Fruit fly (Drosophila melanogaster) whole organism, adult: Measurements from ENCODE around the gene COX7AL.

Experiments used
- CG11617 ChIP-seq: fragments of 200-800 bp; sonication (Bioruptor generic); optimal IDR thresholded peaks from 2 replicates; lab custom pipeline; 2017; ENCODE audit warnings: mild to moderate bottlenecking, missing biosample characterization, missing genetic modification reagents, missing genetic modification characterization
- CG33017 ChIP-seq: fragments of 200-800 bp; sonication (Bioruptor generic); optimal IDR thresholded peaks from 2 replicates; lab custom pipeline; 2018; ENCODE audit warnings: missing biosample characterization, mild to moderate bottlenecking, missing genetic modification characterization, moderate library complexity
- CG7045 ChIP-seq: fragments of 200-800 bp; sonication (Bioruptor generic); optimal IDR thresholded peaks from 2 replicates; lab custom pipeline; 2017; ENCODE audit warnings: missing biosample characterization, mild to moderate bottlenecking, missing genetic modification characterization
- CG7101 ChIP-seq: fragments of 200-800 bp; sonication (Bioruptor generic); optimal IDR thresholded peaks from 2 replicates; lab custom pipeline; 2018; ENCODE audit warnings: missing biosample characterization, mild to moderate bottlenecking, missing genetic modification characterization, moderate library complexity
- Clk ChIP-seq: fragments of 200-800 bp; sonication (Bioruptor generic); optimal IDR thresholded peaks from 2 replicates; lab custom pipeline; 2017; ENCODE audit warnings: missing biosample characterization, missing genetic modification characterization
- Crg-1 ChIP-seq: fragments of 200-800 bp; sonication (Bioruptor generic); optimal IDR thresholded peaks from 2 replicates; lab custom pipeline; 2016; ENCODE audit warnings: missing biosample characterization, missing genetic modification characterization
- cic ChIP-seq: fragments of 200-800 bp; sonication (Bioruptor generic); optimal IDR thresholded peaks from 2 replicates; lab custom pipeline; 2017; ENCODE audit warnings: missing biosample characterization, mild to moderate bottlenecking, missing genetic modification characterization, moderate library complexity
- cnc ChIP-seq, 2 experiments: fragments of >200 bp; optimal IDR thresholded peaks; 2 replicates each; lab custom pipeline; 2017
- tj ChIP-seq: fragments of 200-800 bp; sonication (Bioruptor generic); optimal IDR thresholded peaks from 3 replicates; lab custom pipeline; 2017; ENCODE audit warnings: missing biosample characterization, mild to moderate bottlenecking, missing genetic modification characterization, moderate library complexity
- toe ChIP-seq: fragments of 200-800 bp; sonication (Bioruptor generic); optimal IDR thresholded peaks from 2 replicates; lab custom pipeline; 2016; ENCODE audit warnings: missing biosample characterization, missing genetic modification characterization

dm6 chr3R:8329628-8330027, 13.8 kb upstream of the COX7AL start:
- TF ChIP-seq CG11617 (GFP tag; lab: Kevin White, UChicago) (no peak), CG7101 (tag; lab: Kevin White, UChicago) (no peak), cnc (optimal IDR thresholded peaks at IDR 0.05; lab: Kevin White, UChicago) (no peak), CG7045 (no peak), toe (GFP tag; lab: Kevin White, UChicago) (no peak), cic (GFP tag; lab: Kevin White, UChicago) (no peak), Clk (GFP tag; lab: Kevin White, UChicago) (no peak), Crg-1 (GFP tag; lab: Kevin White, UChicago) (no peak), tj (GFP tag; lab: Kevin White, UChicago) (no peak), CG33017 (tag; lab: Kevin White, UChicago) (no peak)
